Worm (Caenorhabditis elegans) whole organism, L2 larva: ENCODE results near the gene fbxb-111.
A peak's percentile ranks its signal among the peaks of the same experiment; 100 is the strongest.

Source experiments
- C34F6.9 ChIP-seq: fragments of 150-350 bp; optimal IDR thresholded peaks from 2 replicates; lab custom pipeline; 2014; ENCODE audit warnings: missing biosample characterization, missing genetic modification characterization
- F13H6.1 ChIP-seq: sonication (generic microtip); optimal IDR thresholded peaks from 2 replicates; lab custom pipeline; 2016; ENCODE audit warnings: missing genetic modification characterization, missing compliant biosample characterization
- R02D3.7 ChIP-seq: fragments of 150-350 bp; optimal IDR thresholded peaks from 2 replicates; lab custom pipeline; 2014; ENCODE audit warnings: missing biosample characterization, missing genetic modification characterization
- Y55F3AM.14 ChIP-seq: fragments of 200-800 bp; sonication (Bioruptor generic); optimal IDR thresholded peaks from 2 replicates; lab custom pipeline; 2018; ENCODE audit warnings: mild to moderate bottlenecking, missing genetic modification characterization, missing compliant biosample characterization
- ZK546.5 ChIP-seq: sonication (generic microtip); optimal IDR thresholded peaks from 2 replicates; lab custom pipeline; 2017; ENCODE audit warnings: missing biosample characterization, missing genetic modification characterization
- alr-1 ChIP-seq: fragments of 150-350 bp; optimal IDR thresholded peaks from 2 replicates; lab custom pipeline; 2014; ENCODE audit warnings: missing biosample characterization, missing genetic modification characterization
- aly-2 ChIP-seq: fragments of 150-350 bp; optimal IDR thresholded peaks from 2 replicates; lab custom pipeline; 2014; ENCODE audit warnings: missing biosample characterization, missing genetic modification characterization
- ama-1 ChIP-seq: fragments of 150-350 bp; optimal IDR thresholded peaks from 2 replicates; lab custom pipeline; 2018; ENCODE audit warnings: inconsistent platforms
- blmp-1 ChIP-seq: sonication (generic microtip); optimal IDR thresholded peaks from 2 replicates; lab custom pipeline; 2017; ENCODE audit warnings: missing genetic modification characterization, mild to moderate bottlenecking, missing compliant biosample characterization, antibody characterized with exemption, moderate library complexity; ENCODE audit not compliant: insufficient read depth
- ceh-16 ChIP-seq: fragments of 150-350 bp; optimal IDR thresholded peaks from 2 replicates; lab custom pipeline; 2014; ENCODE audit warnings: missing biosample characterization, missing genetic modification characterization
- ceh-82 ChIP-seq: fragments of 150-350 bp; optimal IDR thresholded peaks from 2 replicates; lab custom pipeline; 2014; ENCODE audit warnings: missing biosample characterization, missing genetic modification characterization
- crh-2 ChIP-seq: sonication (generic microtip); optimal IDR thresholded peaks from 2 replicates; lab custom pipeline; 2017; ENCODE audit warnings: missing biosample characterization, missing genetic modification characterization
- dmd-4 ChIP-seq: sonication (generic microtip); optimal IDR thresholded peaks from 2 replicates; lab custom pipeline; 2017; ENCODE audit warnings: missing biosample characterization, missing genetic modification characterization
- egl-27 ChIP-seq: sonication (generic microtip); optimal IDR thresholded peaks from 3 replicates; lab custom pipeline; 2017; ENCODE audit warnings: missing biosample characterization, missing genetic modification reagents, missing genetic modification characterization
- elt-1 ChIP-seq: fragments of 150-350 bp; optimal IDR thresholded peaks from 2 replicates; lab custom pipeline; 2014; ENCODE audit warnings: missing biosample characterization, missing genetic modification characterization
- elt-3 ChIP-seq: sonication (generic microtip); optimal IDR thresholded peaks from 2 replicates; lab custom pipeline; 2017; ENCODE audit warnings: missing biosample characterization, missing genetic modification characterization
- fos-1 ChIP-seq: fragments of 150-350 bp; optimal IDR thresholded peaks from 2 replicates; lab custom pipeline; 2014; ENCODE audit warnings: missing biosample characterization, missing genetic modification characterization
- gmeb-1 ChIP-seq: fragments of 150-350 bp; optimal IDR thresholded peaks from 2 replicates; lab custom pipeline; 2014; ENCODE audit warnings: missing biosample characterization, missing genetic modification characterization
- lin-11 ChIP-seq: fragments of 150-350 bp; sonication (generic microtip); optimal IDR thresholded peaks from 2 replicates; lab custom pipeline; 2014; ENCODE audit warnings: missing biosample characterization, missing genetic modification characterization, inconsistent platforms, mixed read lengths
- lin-13 ChIP-seq: fragments of 150-350 bp; optimal IDR thresholded peaks from 2 replicates; lab custom pipeline; 2014; ENCODE audit warnings: missing biosample characterization, missing genetic modification reagents, missing genetic modification characterization
- lin-39 ChIP-seq: fragments of 150-350 bp; optimal IDR thresholded peaks from 2 replicates; lab custom pipeline; 2014; ENCODE audit warnings: missing biosample characterization, missing genetic modification reagents, missing genetic modification characterization
- lsy-2 ChIP-seq, 2 experiments: fragments of 150-350 bp in 1 of 2; sonication (generic microtip) in 1 of 2; optimal IDR thresholded peaks; 2 replicates each; lab custom pipeline; 2014 to 2017; ENCODE audit warnings: missing biosample characterization in 2 of 2, missing genetic modification characterization in 2 of 2
- mab-5 ChIP-seq: fragments of 150-350 bp; optimal IDR thresholded peaks from 2 replicates; lab custom pipeline; 2014; ENCODE audit warnings: missing biosample characterization, missing genetic modification characterization
- mbf-1 ChIP-seq: sonication (generic microtip); optimal IDR thresholded peaks from 2 replicates; lab custom pipeline; 2017; ENCODE audit warnings: missing biosample characterization, missing genetic modification characterization
- mdl-1 ChIP-seq, 2 experiments: fragments of 150-350 bp in 1 of 2; sonication (generic microtip) in 1 of 2; optimal IDR thresholded peaks; 2 replicates each; lab custom pipeline; 2017; ENCODE audit warnings: missing biosample characterization in 2 of 2, missing genetic modification characterization in 2 of 2
- nhr-10 ChIP-seq: sonication (generic microtip); optimal IDR thresholded peaks from 2 replicates; lab custom pipeline; 2017; ENCODE audit warnings: missing biosample characterization, missing genetic modification characterization
- nhr-11 ChIP-seq: fragments of 150-350 bp; optimal IDR thresholded peaks from 2 replicates; lab custom pipeline; 2014; ENCODE audit warnings: missing biosample characterization, missing genetic modification characterization
- nhr-12 ChIP-seq: fragments of 150-350 bp; optimal IDR thresholded peaks from 2 replicates; lab custom pipeline; 2014; ENCODE audit warnings: missing biosample characterization, missing genetic modification characterization
- nhr-129 ChIP-seq: fragments of 150-350 bp; optimal IDR thresholded peaks from 2 replicates; lab custom pipeline; 2014; ENCODE audit warnings: missing biosample characterization, missing genetic modification characterization
- nhr-21 ChIP-seq: fragments of 150-350 bp; optimal IDR thresholded peaks from 2 replicates; lab custom pipeline; 2014; ENCODE audit warnings: missing biosample characterization, missing genetic modification characterization
- nhr-23 ChIP-seq: fragments of 150-350 bp; optimal IDR thresholded peaks from 2 replicates; lab custom pipeline; 2014; ENCODE audit warnings: missing biosample characterization, missing genetic modification reagents, missing genetic modification characterization
- nhr-237 ChIP-seq: fragments of 150-350 bp; optimal IDR thresholded peaks from 2 replicates; lab custom pipeline; 2014; ENCODE audit warnings: missing biosample characterization, missing genetic modification characterization
- nhr-25 ChIP-seq: fragments of 150-350 bp; sonication (generic microtip); optimal IDR thresholded peaks from 3 replicates; lab custom pipeline; 2014; ENCODE audit warnings: missing biosample characterization, missing genetic modification characterization
- nhr-6 ChIP-seq: fragments of 150-350 bp; optimal IDR thresholded peaks from 2 replicates; lab custom pipeline; 2014; ENCODE audit warnings: missing biosample characterization, missing genetic modification characterization
- nhr-77 ChIP-seq: fragments of 150-350 bp; optimal IDR thresholded peaks from 2 replicates; lab custom pipeline; 2014; ENCODE audit warnings: missing biosample characterization, missing genetic modification characterization
- peb-1 ChIP-seq: fragments of 150-350 bp; optimal IDR thresholded peaks from 2 replicates; lab custom pipeline; 2014; ENCODE audit warnings: missing biosample characterization, missing genetic modification characterization
- sem-4 ChIP-seq: fragments of 150-350 bp; optimal IDR thresholded peaks from 2 replicates; lab custom pipeline; 2014; ENCODE audit warnings: missing biosample characterization, missing genetic modification reagents, missing genetic modification characterization
- skn-1 ChIP-seq: sonication (generic microtip); optimal IDR thresholded peaks from 2 replicates; lab custom pipeline; 2017; ENCODE audit warnings: missing biosample characterization, missing genetic modification characterization
- sma-3 ChIP-seq: sonication (generic microtip); optimal IDR thresholded peaks from 2 replicates; lab custom pipeline; 2016; ENCODE audit warnings: missing genetic modification reagents, missing genetic modification characterization, missing compliant biosample characterization
- sma-9 ChIP-seq, 2 experiments: fragments of 150-350 bp in 1 of 2; sonication (generic microtip) in 1 of 2; optimal IDR thresholded peaks; 2 replicates each; lab custom pipeline; 2014 to 2016; ENCODE audit warnings: missing genetic modification characterization in 2 of 2, mild to moderate bottlenecking in 1 of 2, missing biosample characterization in 1 of 2, missing compliant biosample characterization in 1 of 2, missing genetic modification reagents in 1 of 2, moderate library complexity in 1 of 2
- snpc-4 ChIP-seq: fragments of 150-350 bp; optimal IDR thresholded peaks from 2 replicates; lab custom pipeline; 2014; ENCODE audit warnings: missing biosample characterization, missing genetic modification characterization
- unc-39 ChIP-seq: fragments of 150-350 bp; optimal IDR thresholded peaks from 2 replicates; lab custom pipeline; 2014; ENCODE audit warnings: missing biosample characterization, missing genetic modification characterization
- unc-55 ChIP-seq: fragments of 150-350 bp; sonication (generic microtip); optimal IDR thresholded peaks from 3 replicates; lab custom pipeline; 2014; ENCODE audit warnings: missing biosample characterization, missing genetic modification reagents, missing genetic modification characterization
- unc-62 ChIP-seq: fragments of 150-350 bp; optimal IDR thresholded peaks from 2 replicates; lab custom pipeline; 2014; ENCODE audit warnings: missing biosample characterization, missing genetic modification reagents, missing genetic modification characterization
- zag-1 ChIP-seq: fragments of 150-350 bp; optimal IDR thresholded peaks from 2 replicates; lab custom pipeline; 2014; ENCODE audit warnings: missing biosample characterization, missing genetic modification characterization
- ztf-1 ChIP-seq: fragments of 200-800 bp; sonication (Bioruptor generic); conservative IDR thresholded peaks from 2 replicates; pipeline ENCODE4 v1.3.6; 2022; ENCODE audit warnings: missing genetic modification characterization, missing compliant biosample characterization
- ztf-11 ChIP-seq: sonication (generic microtip); optimal IDR thresholded peaks from 2 replicates; lab custom pipeline; 2017; ENCODE audit warnings: missing biosample characterization, missing genetic modification characterization
- ztf-4 ChIP-seq: fragments of 150-350 bp; optimal IDR thresholded peaks from 2 replicates; lab custom pipeline; 2014; ENCODE audit warnings: missing biosample characterization, missing genetic modification characterization

fbxb-111 gene

DNA sequence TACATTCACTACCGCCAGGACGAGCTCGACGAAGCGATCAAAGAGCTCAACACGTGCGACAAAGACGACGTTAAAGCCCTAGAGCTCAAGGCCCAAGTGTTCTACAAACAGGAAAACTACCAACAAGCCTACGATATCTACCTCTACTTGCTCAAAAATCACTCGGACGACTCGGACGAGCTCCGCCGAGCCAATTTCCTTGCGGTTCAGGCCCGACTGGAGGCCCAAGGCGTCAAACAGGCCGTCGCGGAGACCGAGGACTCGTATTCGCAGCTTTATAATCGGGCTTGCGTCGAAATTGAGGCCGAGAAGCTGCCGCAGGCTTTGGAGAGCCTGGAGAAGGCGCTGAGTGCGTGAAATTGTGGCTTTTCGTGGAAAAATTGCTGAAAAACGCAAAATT is 13.0 kb upstream of the fbxb-111 start:
- TF ChIP-seq mbf-1 (no peak), nhr-23 (tag; lab: Kevin White, UChicago) (no peak), nhr-77 (no peak), nhr-10 (tag; lab: Kevin White, UChicago) (no peak), elt-3 (tag; lab: Kevin White, UChicago) (no peak), unc-39 (tag; lab: Kevin White, UChicago) (no peak), crh-2 (no peak), alr-1 (tag; lab: Kevin White, UChicago) (no peak), peb-1 (tag; lab: Kevin White, UChicago) (no peak), Y55F3AM.14 (GFP tag; lab: Kevin White, UChicago) (no peak), sma-9 (GFP tag; optimal IDR thresholded peaks at IDR 0.05; lab: Kevin White, UChicago) (no peak), sma-9 (tag; optimal IDR thresholded peaks at IDR 0.05; lab: Kevin White, UChicago) (no peak), snpc-4 (tag; lab: Kevin White, UChicago) (no peak)

ce11 chrII:2787031-2787512 is 12.3 kb upstream of the fbxb-111 start, which contains the start of the genes F08D12.12 and srpa-72:
TSS of gene F08D12.12 (minus strand) at chrII:2787081.
TSS of gene srpa-72 (plus strand) at chrII:2787481.
- TF ChIP-seq ceh-16 (tag; lab: Kevin White, UChicago) (no peak), elt-3 (tag; lab: Kevin White, UChicago) (no peak), alr-1 (tag; lab: Kevin White, UChicago) (no peak), nhr-77 (no peak), ztf-1 (GFP tag; lab: Robert Waterston, UW) (no peak), fos-1 (tag; lab: Kevin White, UChicago) (no peak), nhr-237 (tag; lab: Kevin White, UChicago) (no peak), ztf-11 (tag; lab: Kevin White, UChicago) (no peak), ztf-4 (tag; lab: Kevin White, UChicago) (no peak), nhr-23 (tag; lab: Kevin White, UChicago) (no peak), unc-39 (tag; lab: Kevin White, UChicago) (no peak), lin-39 (tag; lab: Kevin White, UChicago) (no peak), snpc-4 (tag; lab: Kevin White, UChicago) (no peak), nhr-12 (tag; lab: Kevin White, UChicago) (no peak), sem-4 (tag; lab: Kevin White, UChicago) (no peak), unc-55 (GFP tag; lab: Kevin White, UChicago) (peak; percentile 57), R02D3.7 (tag; lab: Kevin White, UChicago) (no peak), peb-1 (tag; lab: Kevin White, UChicago) (no peak), gmeb-1 (tag; lab: Kevin White, UChicago) (no peak), lin-11 (tag; lab: Kevin White, UChicago) (peak; percentile 0), skn-1 (tag; lab: Kevin White, UChicago) (no peak), nhr-11 (tag; lab: Kevin White, UChicago) (no peak), sma-3 (peak; percentile 29), aly-2 (no peak), sma-9 (GFP tag; optimal IDR thresholded peaks at IDR 0.05; lab: Kevin White, UChicago) (no peak), sma-9 (tag; optimal IDR thresholded peaks at IDR 0.05; lab: Kevin White, UChicago) (no peak), crh-2 (no peak), lin-13 (GFP tag; lab: Kevin White, UChicago) (no peak), F13H6.1 (tag; lab: Kevin White, UChicago) (peak; percentile 24), mbf-1 (no peak), elt-1 (tag; lab: Kevin White, UChicago) (no peak), mdl-1 (tag; optimal IDR thresholded peaks at IDR 0.05; lab: Kevin White, UChicago) (peak in 1 of 2 experiments; percentile 39), zag-1 (no peak), nhr-25 (tag; lab: Kevin White, UChicago) (no peak), nhr-10 (tag; lab: Kevin White, UChicago) (no peak), ama-1 (lab: Kevin White, UChicago) (no peak), dmd-4 (no peak), ceh-82 (tag; lab: Kevin White, UChicago) (no peak), nhr-129 (tag; lab: Kevin White, UChicago) (peak; percentile 41), nhr-6 (tag; lab: Kevin White, UChicago) (no peak), Y55F3AM.14 (GFP tag; lab: Kevin White, UChicago) (no peak), egl-27 (no peak), lsy-2 (tag; optimal IDR thresholded peaks at IDR 0.05; lab: Kevin White, UChicago) (peak; percentile 24 to 60), blmp-1 (no peak), ZK546.5 (no peak), nhr-21 (tag; lab: Kevin White, UChicago) (no peak), C34F6.9 (tag; lab: Kevin White, UChicago) (peak; percentile 33), mab-5 (peak; percentile 7), unc-62 (no peak)
